Worm (Caenorhabditis elegans) whole organism, L1 larva: ENCODE data around the gene Y69A2AR.24.

Experiments used
- C04F5.9 ChIP-seq: sonication (generic microtip); optimal IDR thresholded peaks from 2 replicates; lab custom pipeline; 2016; ENCODE audit warnings: missing genetic modification characterization, missing compliant biosample characterization
- C16A3.4 ChIP-seq: fragments of 150-350 bp; optimal IDR thresholded peaks from 2 replicates; lab custom pipeline; 2014; ENCODE audit warnings: missing biosample characterization, missing genetic modification characterization
- F16B12.6 ChIP-seq: fragments of 150-350 bp; optimal IDR thresholded peaks from 2 replicates; lab custom pipeline; 2014; ENCODE audit warnings: missing biosample characterization, missing genetic modification characterization
- Y116A8C.19 ChIP-seq: sonication (generic microtip); optimal IDR thresholded peaks from 2 replicates; lab custom pipeline; 2016; ENCODE audit warnings: missing compliant biosample characterization, missing genetic modification characterization, borderline replicate concordance
- aha-1 ChIP-seq: fragments of 150-350 bp; optimal IDR thresholded peaks from 2 replicates; lab custom pipeline; 2014; ENCODE audit warnings: missing biosample characterization, missing genetic modification characterization
- aly-2 ChIP-seq: fragments of 150-350 bp; optimal IDR thresholded peaks from 2 replicates; lab custom pipeline; 2014; ENCODE audit warnings: missing biosample characterization, missing genetic modification characterization
- blmp-1 ChIP-seq: fragments of 150-350 bp; optimal IDR thresholded peaks from 2 replicates; lab custom pipeline; 2014; ENCODE audit warnings: missing biosample characterization, missing genetic modification characterization
- ceh-63 ChIP-seq: fragments of 200-800 bp; sonication (Bioruptor generic); optimal IDR thresholded peaks from 2 replicates; lab custom pipeline; 2018; ENCODE audit warnings: mild to moderate bottlenecking, missing genetic modification characterization, missing compliant biosample characterization
- ceh-8 ChIP-seq: fragments of 200-800 bp; sonication (Bioruptor generic); optimal IDR thresholded peaks from 2 replicates; lab custom pipeline; 2018; ENCODE audit warnings: mild to moderate bottlenecking, missing genetic modification characterization, moderate library complexity, missing compliant biosample characterization
- ceh-88 ChIP-seq: fragments of 200-800 bp; sonication (Bioruptor generic); IDR thresholded peaks from 2 replicates; pipeline ENCODE4 v1.3.6; 2022; ENCODE audit warnings: missing genetic modification characterization, missing compliant biosample characterization
- ces-1 ChIP-seq: fragments of 150-350 bp; optimal IDR thresholded peaks from 2 replicates; lab custom pipeline; 2014; ENCODE audit warnings: missing biosample characterization, missing genetic modification reagents, missing genetic modification characterization
- dsc-1 ChIP-seq: sonication (generic microtip); optimal IDR thresholded peaks from 2 replicates; lab custom pipeline; 2016; ENCODE audit warnings: mild to moderate bottlenecking, missing genetic modification characterization, missing compliant biosample characterization
- efl-1 ChIP-seq, 4 experiments: fragments of 150-350 bp; optimal IDR thresholded peaks in 3 of 4; peaks in 1 of 4; 1 replicate in 1 of 4; 2 replicates in 3 of 4; lab custom pipeline; 2014; ENCODE audit warnings: missing biosample characterization in 2 of 4, missing genetic modification characterization in 2 of 4, missing genetic modification reagents in 2 of 4
- egl-13 ChIP-seq: sonication (generic microtip); optimal IDR thresholded peaks from 2 replicates; lab custom pipeline; 2016; ENCODE audit warnings: missing genotype, missing genetic modification reagents, missing genetic modification characterization, missing compliant biosample characterization
- egl-27 ChIP-seq, 2 experiments: fragments of 150-350 bp in 1 of 2; sonication (generic microtip); optimal IDR thresholded peaks; 3 replicates each; lab custom pipeline; 2017 to 2018; ENCODE audit warnings: missing biosample characterization in 2 of 2, missing genetic modification characterization in 2 of 2, missing genetic modification reagents in 2 of 2
- ets-5 ChIP-seq: fragments of 200-800 bp; sonication (Bioruptor generic); IDR thresholded peaks from 2 replicates; pipeline ENCODE4 v1.3.6; 2022; ENCODE audit warnings: missing genetic modification characterization, missing compliant biosample characterization
- fkh-10 ChIP-seq: sonication (generic microtip); optimal IDR thresholded peaks from 2 replicates; lab custom pipeline; 2017; ENCODE audit warnings: missing biosample characterization, missing genetic modification reagents, missing genetic modification characterization
- fkh-4 ChIP-seq: sonication (generic microtip); optimal IDR thresholded peaks from 2 replicates; lab custom pipeline; 2016; ENCODE audit warnings: missing compliant biosample characterization, missing genetic modification characterization, borderline replicate concordance
- fos-1 ChIP-seq: fragments of 150-350 bp; optimal IDR thresholded peaks from 2 replicates; lab custom pipeline; 2014; ENCODE audit warnings: missing biosample characterization, missing genetic modification characterization
- hpl-2 ChIP-seq: fragments of 150-350 bp; optimal IDR thresholded peaks from 2 replicates; lab custom pipeline; 2014; ENCODE audit warnings: missing biosample characterization, missing genetic modification reagents, missing genetic modification characterization
- irx-1 ChIP-seq: sonication (generic microtip); optimal IDR thresholded peaks from 2 replicates; lab custom pipeline; 2016; ENCODE audit warnings: missing genetic modification characterization, missing compliant biosample characterization
- isw-1 ChIP-seq: fragments of 200-800 bp; sonication (Bioruptor generic); IDR thresholded peaks from 2 replicates; pipeline ENCODE4 v1.3.6; 2022; ENCODE audit warnings: missing genetic modification characterization, missing compliant biosample characterization
- lin-13 ChIP-seq: fragments of 150-350 bp; optimal IDR thresholded peaks from 2 replicates; lab custom pipeline; 2014; ENCODE audit warnings: missing biosample characterization, missing genetic modification reagents, missing genetic modification characterization
- lin-14 ChIP-seq: fragments of 200-800 bp; sonication (Bioruptor generic); optimal IDR thresholded peaks from 2 replicates; lab custom pipeline; 2018; ENCODE audit warnings: mild to moderate bottlenecking, missing genetic modification characterization, moderate library complexity, missing compliant biosample characterization
- lin-35 ChIP-seq, 2 experiments: fragments of 150-350 bp; optimal IDR thresholded peaks; 2 replicates each; lab custom pipeline; 2014; ENCODE audit warnings: missing biosample characterization in 2 of 2, missing genetic modification characterization in 2 of 2, missing genetic modification reagents in 2 of 2
- lin-39 ChIP-seq: fragments of 150-350 bp; optimal IDR thresholded peaks from 2 replicates; lab custom pipeline; 2014; ENCODE audit warnings: missing biosample characterization, missing genetic modification reagents, missing genetic modification characterization
- mef-2 ChIP-seq: fragments of 150-350 bp; optimal IDR thresholded peaks from 2 replicates; lab custom pipeline; 2014; ENCODE audit warnings: missing biosample characterization, missing genetic modification characterization
- nhr-11 ChIP-seq: fragments of 150-350 bp; optimal IDR thresholded peaks from 2 replicates; lab custom pipeline; 2014; ENCODE audit warnings: missing biosample characterization, missing genetic modification characterization
- nhr-20 ChIP-seq: sonication (generic microtip); optimal IDR thresholded peaks from 2 replicates; lab custom pipeline; 2016; ENCODE audit warnings: mild to moderate bottlenecking, missing genetic modification characterization, missing compliant biosample characterization
- nhr-237 ChIP-seq: fragments of 150-350 bp; optimal IDR thresholded peaks from 2 replicates; lab custom pipeline; 2014; ENCODE audit warnings: missing biosample characterization, missing genetic modification characterization
- nhr-76 ChIP-seq: sonication (generic microtip); optimal IDR thresholded peaks from 2 replicates; lab custom pipeline; 2017; ENCODE audit warnings: missing biosample characterization, missing genetic modification characterization
- nhr-77 ChIP-seq: fragments of 150-350 bp; optimal IDR thresholded peaks from 2 replicates; lab custom pipeline; 2014; ENCODE audit warnings: missing biosample characterization, missing genetic modification characterization
- nhr-84 ChIP-seq: sonication (generic microtip); optimal IDR thresholded peaks from 2 replicates; lab custom pipeline; 2017; ENCODE audit warnings: missing biosample characterization, missing genetic modification characterization
- pqm-1 ChIP-seq: sonication (generic microtip); optimal IDR thresholded peaks from 3 replicates; lab custom pipeline; 2017; ENCODE audit warnings: missing biosample characterization, missing genetic modification characterization
- rnt-1 ChIP-seq: sonication (generic microtip); optimal IDR thresholded peaks from 2 replicates; lab custom pipeline; 2016; ENCODE audit warnings: mild to moderate bottlenecking, missing genetic modification characterization, moderate library complexity, missing compliant biosample characterization
- skn-1 ChIP-seq: fragments of 150-350 bp; optimal IDR thresholded peaks from 2 replicates; lab custom pipeline; 2014; ENCODE audit warnings: missing biosample characterization, missing genetic modification characterization
- snpc-4 ChIP-seq: fragments of 150-350 bp; optimal IDR thresholded peaks from 2 replicates; lab custom pipeline; 2014; ENCODE audit warnings: missing biosample characterization, missing genetic modification characterization
- snu-23 ChIP-seq: sonication (generic microtip); optimal IDR thresholded peaks from 2 replicates; lab custom pipeline; 2016; ENCODE audit warnings: missing genetic modification characterization, missing compliant biosample characterization
- sox-4 ChIP-seq: sonication (generic microtip); optimal IDR thresholded peaks from 2 replicates; lab custom pipeline; 2016; ENCODE audit warnings: missing genetic modification characterization, missing compliant biosample characterization
- sptf-1 ChIP-seq: fragments of 150-350 bp; optimal IDR thresholded peaks from 2 replicates; lab custom pipeline; 2014; ENCODE audit warnings: missing biosample characterization, missing genetic modification characterization
- tbx-2 ChIP-seq: sonication (generic microtip); optimal IDR thresholded peaks from 2 replicates; lab custom pipeline; 2016; ENCODE audit warnings: missing genetic modification characterization, missing compliant biosample characterization
- unc-130 ChIP-seq: fragments of 150-350 bp; optimal IDR thresholded peaks from 2 replicates; lab custom pipeline; 2017; ENCODE audit warnings: missing biosample characterization, missing genetic modification characterization, inconsistent platforms
- unc-30 ChIP-seq: sonication (generic microtip); optimal IDR thresholded peaks from 2 replicates; lab custom pipeline; 2017; ENCODE audit warnings: missing biosample characterization, missing genetic modification characterization
- vab-15 ChIP-seq: sonication (generic microtip); optimal IDR thresholded peaks from 2 replicates; lab custom pipeline; 2017; ENCODE audit warnings: missing genotype, mild to moderate bottlenecking, missing genetic modification characterization, missing compliant biosample characterization
- zip-4 ChIP-seq: fragments of 200-800 bp; sonication (Bioruptor generic); optimal IDR thresholded peaks from 2 replicates; lab custom pipeline; 2018; ENCODE audit warnings: mild to moderate bottlenecking, missing genetic modification characterization, moderate library complexity, missing compliant biosample characterization
- ztf-4 ChIP-seq: fragments of 150-350 bp; optimal IDR thresholded peaks from 2 replicates; lab custom pipeline; 2014; ENCODE audit warnings: missing biosample characterization, missing genetic modification characterization

Gene Y69A2AR.24

DNA sequence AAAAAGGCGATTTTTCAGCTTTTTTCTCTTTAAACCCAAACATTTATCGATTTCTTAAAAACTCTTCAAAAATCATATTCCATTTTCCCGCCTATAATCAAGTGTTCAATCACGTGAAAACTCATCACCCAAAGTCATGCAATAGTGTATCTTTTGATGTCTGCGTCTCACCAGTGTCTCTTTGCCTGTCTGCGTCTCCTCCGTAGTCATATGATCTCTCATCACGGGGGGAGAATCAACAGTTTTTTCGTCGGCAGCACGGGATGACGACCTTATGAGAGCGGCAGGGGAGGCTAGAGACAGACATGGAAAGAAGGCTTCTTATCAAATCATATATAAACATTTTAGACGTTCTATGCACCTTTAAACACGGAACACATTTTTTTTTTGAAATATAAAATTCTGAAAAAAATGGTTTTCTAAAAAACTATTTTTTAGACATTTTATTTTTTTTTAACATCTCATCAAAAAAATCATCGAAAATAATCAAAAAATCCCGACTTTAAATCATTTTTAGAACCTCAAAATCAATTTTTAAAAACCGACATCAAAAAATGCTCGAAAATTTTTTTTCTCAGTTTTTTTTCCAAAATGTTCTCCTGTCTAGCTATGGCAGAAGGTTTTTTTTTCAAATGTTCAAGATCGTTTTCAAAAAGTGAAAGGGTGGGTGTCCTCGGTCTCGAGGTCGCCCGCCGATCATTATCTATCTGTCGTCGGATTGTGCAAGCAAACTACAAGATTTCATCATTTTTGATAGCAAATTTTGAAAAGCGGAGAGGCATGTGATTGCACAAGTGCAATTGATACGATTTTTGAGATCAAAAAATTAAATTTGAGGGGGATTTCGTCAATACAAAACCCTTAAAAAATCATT is 38.4 kb upstream of the Y69A2AR.24 start (continued):
- TF ChIP-seq zip-4 (GFP tag; lab: Kevin White, UChicago) (peak; percentile 87), rnt-1 (tag; lab: Kevin White, UChicago) (peak; percentile 97), skn-1 (peak; percentile 98), blmp-1 (tag; lab: Kevin White, UChicago) (peak; percentile 90), C16A3.4 (peak; percentile 96), F16B12.6 (peak; percentile 20), vab-15 (peak; percentile 87), fkh-10 (GFP tag; lab: Kevin White, UChicago) (peak; percentile 61), ets-5 (GFP tag; lab: Robert Waterston, UW) (no peak), unc-30 (no peak), egl-13 (tag; lab: Kevin White, UChicago) (peak; percentile 93), fos-1 (tag; lab: Kevin White, UChicago) (peak; percentile 93), ces-1 (GFP tag; lab: Kevin White, UChicago) (no peak), irx-1 (tag; lab: Kevin White, UChicago) (peak; percentile 96), nhr-84 (no peak), fkh-4 (peak; percentile 64), nhr-76 (tag; lab: Kevin White, UChicago) (peak; percentile 39), egl-27 (tag; optimal IDR thresholded peaks at IDR 0.05; lab: Kevin White, UChicago) (peak in 1 of 2 experiments; percentile 71), unc-130 (tag; lab: Kevin White, UChicago) (peak; percentile 99), sptf-1 (tag; lab: Kevin White, UChicago) (no peak), nhr-237 (tag; lab: Kevin White, UChicago) (peak; percentile 90)
- TF ChIP-seq, all 84 proteins: peak for 69

DNA sequence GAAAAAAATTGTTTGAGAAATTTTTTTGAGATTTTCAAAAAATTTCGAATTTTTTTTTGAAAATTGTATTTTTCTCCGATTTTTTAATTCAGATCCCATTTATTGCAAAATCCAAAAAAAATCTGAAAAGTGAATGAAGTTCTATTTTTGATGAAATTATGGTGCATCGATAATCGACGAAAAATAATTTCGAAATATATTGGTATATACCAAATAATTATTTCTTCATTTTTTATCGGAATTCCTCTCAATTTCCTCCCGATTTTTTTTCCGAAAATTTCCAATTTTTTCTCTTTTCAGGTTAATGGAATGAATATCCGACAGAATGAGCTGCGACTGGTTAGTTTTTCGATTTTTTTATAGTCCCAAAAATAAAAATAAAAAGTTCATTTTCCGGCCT is 37.0 kb upstream of the Y69A2AR.24 start, which contains the start of gene epg-9:
epg-9 (plus strand) TSS at position 301 of the 400 bp plus-strand sequence.
- TF ChIP-seq tbx-2 (tag; lab: Kevin White, UChicago) (no peak), ceh-88 (GFP tag; lab: Robert Waterston, UW) (peak; percentile 31; the same call in 1 of the 2 replicates)

DNA sequence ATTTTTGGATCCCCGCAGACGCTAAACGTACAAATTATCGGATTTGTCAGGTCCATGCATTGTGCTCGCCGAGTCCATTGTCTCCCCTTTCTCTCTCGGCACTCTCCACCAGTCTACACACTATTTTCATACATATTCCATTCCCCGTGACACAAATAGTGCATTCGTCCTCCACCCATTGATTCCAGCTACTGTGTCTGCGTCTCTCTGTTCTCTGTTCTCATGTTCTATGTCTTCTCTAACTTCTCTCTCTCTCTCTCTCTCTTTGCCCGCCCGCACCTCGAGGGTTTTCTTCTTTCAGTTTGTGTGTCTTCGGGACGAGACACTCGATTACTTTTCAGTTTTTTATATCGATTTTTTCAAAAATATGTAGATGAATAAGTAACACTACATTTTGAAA is 35.8 kb upstream of the Y69A2AR.24 start:
- TF ChIP-seq aha-1 (tag; lab: Kevin White, UChicago), result peak; percentile 33
- TF ChIP-seq sox-4, result peak; percentile 10
- TF ChIP-seq ceh-88 (GFP tag; lab: Robert Waterston, UW), result no peak
- TF ChIP-seq unc-130 (tag; lab: Kevin White, UChicago), result peak; percentile 57
- peak; percentile 75 for TF ChIP-seq ztf-4
- TF ChIP-seq irx-1 (tag; lab: Kevin White, UChicago), result peak; percentile 73
- TF ChIP-seq vab-15, result no peak
- peak; percentile 38 for TF ChIP-seq mef-2
- peak; percentile 38 for TF ChIP-seq lin-39 (tag; lab: Kevin White, UChicago)
- peak; percentile 23 for TF ChIP-seq snpc-4 (tag; lab: Kevin White, UChicago)
- TF ChIP-seq aly-2 (tag; lab: Kevin White, UChicago), result no peak
- TF ChIP-seq hpl-2, result peak; percentile 36
- peak; percentile 95 for TF ChIP-seq snu-23 (GFP tag; lab: Kevin White, UChicago)
- no peak for TF ChIP-seq fkh-4
- no peak for TF ChIP-seq ceh-63
- TF ChIP-seq lin-35 (GFP tag; optimal IDR thresholded peaks at IDR 0.05; lab: Kevin White, UChicago), result peak; percentile 77 to 87
- TF ChIP-seq nhr-20 (tag; lab: Kevin White, UChicago), result peak; percentile 86
- TF ChIP-seq C04F5.9 (tag; lab: Kevin White, UChicago), result peak; percentile 49
- TF ChIP-seq C16A3.4, result peak; percentile 56
- TF ChIP-seq efl-1 (optimal IDR thresholded peaks at IDR 0.05; lab: Kevin White, UChicago), result peak; percentile 85 to 90
- TF ChIP-seq efl-1 (GFP tag; optimal IDR thresholded peaks at IDR 0.05 in 1 of 2; lab: Kevin White, UChicago), result peak; percentile 74 to 97
- TF ChIP-seq isw-1 (GFP tag; lab: Robert Waterston, UW), result peak; percentile 68
- no peak for TF ChIP-seq unc-30
- peak; percentile 95 for TF ChIP-seq lin-14 (GFP tag; lab: Kevin White, UChicago)
- TF ChIP-seq nhr-11 (tag; lab: Kevin White, UChicago), result peak; percentile 91
- no peak for TF ChIP-seq Y116A8C.19
- TF ChIP-seq pqm-1 (tag; lab: Kevin White, UChicago), result no peak
- no peak for TF ChIP-seq ceh-8 (GFP tag; lab: Kevin White, UChicago)
- TF ChIP-seq nhr-77 (tag; lab: Kevin White, UChicago), result peak; percentile 44
- TF ChIP-seq skn-1, result peak; percentile 81
- TF ChIP-seq dsc-1 (tag; lab: Kevin White, UChicago), result peak; percentile 62
- TF ChIP-seq nhr-76 (tag; lab: Kevin White, UChicago), result no peak
- peak; percentile 89 for TF ChIP-seq lin-13 (GFP tag; lab: Kevin White, UChicago)
- peak; percentile 55 for TF ChIP-seq fos-1 (tag; lab: Kevin White, UChicago)
